Worm (Caenorhabditis elegans): ENCODE data around the gene math-25.

- TF ChIP-seq nhr-28 (tag; optimal IDR thresholded peaks at IDR 0.05) (no peak), nhr-25 (tag; optimal IDR thresholded peaks at IDR 0.05; ENCODE audit: borderline replicate concordance, insufficient read depth) (no peak), dmd-6 (GFP tag; IDR thresholded peaks at IDR 0.05) (no peak), mdl-1 (tag; optimal IDR thresholded peaks at IDR 0.05) (no peak), madf-9 (GFP tag; conservative IDR thresholded peaks at IDR 0.05) (no peak), daf-16 (GFP tag; optimal IDR thresholded peaks at IDR 0.05) (no peak), daf-16 (tag; optimal IDR thresholded peaks at IDR 0.05) (no peak), unc-39 (tag; optimal IDR thresholded peaks at IDR 0.05) (no peak), ceh-44 (GFP tag; IDR thresholded peaks at IDR 0.05) (no peak), aly-2 (tag; optimal IDR thresholded peaks at IDR 0.05) (no peak)
These were observed 22.0 kb downstream of the math-25 start, which contains the start of gene bath-4 for ce11 chrII:1917862-1918261.
